Worm (Caenorhabditis elegans) whole organism, L1 larva: ENCODE results near the gene wee-1.1.
A peak's percentile ranks its signal among the peaks of the same experiment; 100 is the strongest.

Source experiments
- Y116A8C.19 ChIP-seq: sonication (generic microtip); optimal IDR thresholded peaks from 2 replicates; lab custom pipeline; 2016; ENCODE audit warnings: missing compliant biosample characterization, missing genetic modification characterization, borderline replicate concordance
- blmp-1 ChIP-seq: fragments of 150-350 bp; optimal IDR thresholded peaks from 2 replicates; lab custom pipeline; 2014; ENCODE audit warnings: missing biosample characterization, missing genetic modification characterization
- ceh-88 ChIP-seq: fragments of 200-800 bp; sonication (Bioruptor generic); IDR thresholded peaks from 2 replicates; pipeline ENCODE4 v1.3.6; 2022; ENCODE audit warnings: missing genetic modification characterization, missing compliant biosample characterization
- dsc-1 ChIP-seq: sonication (generic microtip); optimal IDR thresholded peaks from 2 replicates; lab custom pipeline; 2016; ENCODE audit warnings: mild to moderate bottlenecking, missing genetic modification characterization, missing compliant biosample characterization
- efl-1 ChIP-seq, 4 experiments: fragments of 150-350 bp; optimal IDR thresholded peaks in 3 of 4; peaks in 1 of 4; 1 replicate in 1 of 4; 2 replicates in 3 of 4; lab custom pipeline; 2014; ENCODE audit warnings: missing biosample characterization in 2 of 4, missing genetic modification characterization in 2 of 4, missing genetic modification reagents in 2 of 4
- elt-3 ChIP-seq, 6 experiments: fragments of 150-350 bp in 1 of 6; sonication (generic microtip); optimal IDR thresholded peaks; 2 replicates each; lab custom pipeline; 2017 to 2018; ENCODE audit warnings: missing biosample characterization in 6 of 6, missing genetic modification characterization in 6 of 6, inconsistent platforms in 1 of 6
- fkh-4 ChIP-seq: sonication (generic microtip); optimal IDR thresholded peaks from 2 replicates; lab custom pipeline; 2016; ENCODE audit warnings: missing compliant biosample characterization, missing genetic modification characterization, borderline replicate concordance
- fkh-8 ChIP-seq: sonication (generic microtip); optimal IDR thresholded peaks from 2 replicates; lab custom pipeline; 2016; ENCODE audit warnings: mild to moderate bottlenecking, missing genetic modification characterization, missing compliant biosample characterization
- fos-1 ChIP-seq: fragments of 150-350 bp; optimal IDR thresholded peaks from 2 replicates; lab custom pipeline; 2014; ENCODE audit warnings: missing biosample characterization, missing genetic modification characterization
- grh-1 ChIP-seq: fragments of 200-800 bp; sonication (Bioruptor generic); IDR thresholded peaks from 2 replicates; pipeline ENCODE4 v1.3.6; 2022; ENCODE audit warnings: missing genetic modification reagents, missing genetic modification characterization, missing compliant biosample characterization
- hlh-17 ChIP-seq: fragments of 200-800 bp; sonication (Bioruptor generic); optimal IDR thresholded peaks from 2 replicates; lab custom pipeline; 2018; ENCODE audit warnings: missing genetic modification characterization, mild to moderate bottlenecking, missing compliant biosample characterization, moderate library complexity, borderline replicate concordance
- irx-1 ChIP-seq: sonication (generic microtip); optimal IDR thresholded peaks from 2 replicates; lab custom pipeline; 2016; ENCODE audit warnings: missing genetic modification characterization, missing compliant biosample characterization
- jun-1 ChIP-seq: fragments of 150-350 bp; optimal IDR thresholded peaks from 2 replicates; lab custom pipeline; 2014; ENCODE audit warnings: missing biosample characterization, missing genetic modification reagents, missing genetic modification characterization
- lin-13 ChIP-seq: fragments of 150-350 bp; optimal IDR thresholded peaks from 2 replicates; lab custom pipeline; 2014; ENCODE audit warnings: missing biosample characterization, missing genetic modification reagents, missing genetic modification characterization
- lin-14 ChIP-seq: fragments of 200-800 bp; sonication (Bioruptor generic); optimal IDR thresholded peaks from 2 replicates; lab custom pipeline; 2018; ENCODE audit warnings: mild to moderate bottlenecking, missing genetic modification characterization, moderate library complexity, missing compliant biosample characterization
- lin-15B ChIP-seq: fragments of 150-350 bp; sonication (generic microtip); optimal IDR thresholded peaks from 3 replicates; lab custom pipeline; 2014; ENCODE audit warnings: missing biosample characterization, missing genetic modification characterization
- lin-35 ChIP-seq, 2 experiments: fragments of 150-350 bp; optimal IDR thresholded peaks; 2 replicates each; lab custom pipeline; 2014; ENCODE audit warnings: missing biosample characterization in 2 of 2, missing genetic modification characterization in 2 of 2, missing genetic modification reagents in 2 of 2
- lir-3 ChIP-seq: sonication (generic microtip); optimal IDR thresholded peaks from 2 replicates; lab custom pipeline; 2016; ENCODE audit warnings: mild to moderate bottlenecking, missing genetic modification characterization, moderate library complexity, missing compliant biosample characterization; ENCODE audit not compliant: poor library complexity
- lsy-2 ChIP-seq, 2 experiments: fragments of 150-350 bp; optimal IDR thresholded peaks; 2 replicates each; lab custom pipeline; 2014; ENCODE audit warnings: missing biosample characterization in 2 of 2, missing genetic modification characterization in 2 of 2
- mab-9 ChIP-seq: fragments of 200-800 bp; sonication (Bioruptor generic); IDR thresholded peaks from 2 replicates; pipeline ENCODE4 v1.3.6; 2022; ENCODE audit warnings: missing genetic modification reagents, missing genetic modification characterization, missing compliant biosample characterization
- mef-2 ChIP-seq: fragments of 150-350 bp; optimal IDR thresholded peaks from 2 replicates; lab custom pipeline; 2014; ENCODE audit warnings: missing biosample characterization, missing genetic modification characterization
- nhr-11 ChIP-seq: fragments of 150-350 bp; optimal IDR thresholded peaks from 2 replicates; lab custom pipeline; 2014; ENCODE audit warnings: missing biosample characterization, missing genetic modification characterization
- nhr-12 ChIP-seq: sonication (generic microtip); optimal IDR thresholded peaks from 2 replicates; lab custom pipeline; 2017; ENCODE audit warnings: missing biosample characterization, missing genetic modification characterization
- nhr-19 ChIP-seq: fragments of 200-800 bp; sonication (Bioruptor generic); conservative IDR thresholded peaks from 2 replicates; pipeline ENCODE4 v1.3.6; 2022; ENCODE audit warnings: missing genetic modification characterization, missing compliant biosample characterization
- nhr-20 ChIP-seq: sonication (generic microtip); optimal IDR thresholded peaks from 2 replicates; lab custom pipeline; 2016; ENCODE audit warnings: mild to moderate bottlenecking, missing genetic modification characterization, missing compliant biosample characterization
- nhr-47 ChIP-seq: sonication (generic microtip); optimal IDR thresholded peaks from 2 replicates; lab custom pipeline; 2016; ENCODE audit warnings: mild to moderate bottlenecking, missing genetic modification characterization, moderate library complexity, missing compliant biosample characterization
- nhr-77 ChIP-seq: fragments of 150-350 bp; optimal IDR thresholded peaks from 2 replicates; lab custom pipeline; 2014; ENCODE audit warnings: missing biosample characterization, missing genetic modification characterization
- nhr-85 ChIP-seq: sonication (generic microtip); peaks from one replicate; lab custom pipeline; 2016; ENCODE audit warnings: missing genetic modification characterization, inconsistent platforms, missing compliant biosample characterization
- nhr-90 ChIP-seq: sonication (generic microtip); optimal IDR thresholded peaks from 2 replicates; lab custom pipeline; 2016; ENCODE audit warnings: mild to moderate bottlenecking, missing genetic modification characterization, missing compliant biosample characterization; ENCODE audit not compliant: poor library complexity
- skn-1 ChIP-seq: fragments of 150-350 bp; optimal IDR thresholded peaks from 2 replicates; lab custom pipeline; 2014; ENCODE audit warnings: missing biosample characterization, missing genetic modification characterization
- sup-37 ChIP-seq: fragments of 200-800 bp; sonication (Bioruptor generic); optimal IDR thresholded peaks from 2 replicates; lab custom pipeline; 2018; ENCODE audit warnings: mild to moderate bottlenecking, missing genetic modification characterization, missing compliant biosample characterization
- unc-130 ChIP-seq: fragments of 150-350 bp; optimal IDR thresholded peaks from 2 replicates; lab custom pipeline; 2017; ENCODE audit warnings: missing biosample characterization, missing genetic modification characterization, inconsistent platforms
- unc-62 ChIP-seq: fragments of 150-350 bp; optimal IDR thresholded peaks from 2 replicates; lab custom pipeline; 2014; ENCODE audit warnings: missing biosample characterization, missing genetic modification reagents, missing genetic modification characterization
- unc-86 ChIP-seq: sonication (generic microtip); optimal IDR thresholded peaks from 2 replicates; lab custom pipeline; 2016; ENCODE audit warnings: missing genetic modification characterization, missing compliant biosample characterization
- unc-98 ChIP-seq: fragments of 200-800 bp; sonication (Bioruptor generic); IDR thresholded peaks from 2 replicates; pipeline ENCODE4 v1.3.6; 2022; ENCODE audit warnings: missing genetic modification characterization, missing compliant biosample characterization
- vab-15 ChIP-seq: sonication (generic microtip); optimal IDR thresholded peaks from 2 replicates; lab custom pipeline; 2017; ENCODE audit warnings: missing genotype, mild to moderate bottlenecking, missing genetic modification characterization, missing compliant biosample characterization
- zip-4 ChIP-seq: fragments of 200-800 bp; sonication (Bioruptor generic); optimal IDR thresholded peaks from 2 replicates; lab custom pipeline; 2018; ENCODE audit warnings: mild to moderate bottlenecking, missing genetic modification characterization, moderate library complexity, missing compliant biosample characterization
- ztf-11 ChIP-seq, 2 experiments: sonication (generic microtip); optimal IDR thresholded peaks; 2 replicates each; lab custom pipeline; 2016 to 2017; ENCODE audit warnings: missing genetic modification characterization in 2 of 2, missing biosample characterization in 1 of 2, missing compliant biosample characterization in 1 of 2
- ztf-4 ChIP-seq: fragments of 150-350 bp; optimal IDR thresholded peaks from 2 replicates; lab custom pipeline; 2014; ENCODE audit warnings: missing biosample characterization, missing genetic modification characterization

The wee-1.1 gene

ce11 chrII:9556582-9556981 is 26.8 kb downstream of the wee-1.1 start:
- no peak for TF ChIP-seq lin-14
- TF ChIP-seq ztf-4, result no peak
- no peak for TF ChIP-seq nhr-11 (tag; lab: Kevin White, UChicago)
- no peak for TF ChIP-seq dsc-1
- no peak for TF ChIP-seq unc-130 (tag; lab: Kevin White, UChicago)
- TF ChIP-seq lsy-2 (tag; optimal IDR thresholded peaks at IDR 0.05; lab: Kevin White, UChicago), result no peak
- TF ChIP-seq mef-2 (tag; lab: Kevin White, UChicago), result no peak
- TF ChIP-seq irx-1 (tag; lab: Kevin White, UChicago), result no peak
- TF ChIP-seq lin-13 (GFP tag; lab: Kevin White, UChicago), result no peak
- no peak for TF ChIP-seq skn-1 (tag; lab: Kevin White, UChicago)
- no peak for TF ChIP-seq Y116A8C.19 (tag; lab: Kevin White, UChicago)
- TF ChIP-seq nhr-19, result no peak
- TF ChIP-seq vab-15 (tag; lab: Kevin White, UChicago), result no peak

- no peak for TF ChIP-seq zip-4 (GFP tag; lab: Kevin White, UChicago)
- TF ChIP-seq nhr-20 (tag; lab: Kevin White, UChicago), result peak; percentile 9
- TF ChIP-seq blmp-1, result peak; percentile 79
- peak; percentile 49 for TF ChIP-seq unc-130 (tag; lab: Kevin White, UChicago)
- TF ChIP-seq mef-2 (tag; lab: Kevin White, UChicago), result no peak
- no peak for TF ChIP-seq nhr-90 (tag; lab: Kevin White, UChicago)
- no peak for TF ChIP-seq lir-3 (tag; lab: Kevin White, UChicago)
- peak; percentile 45 for TF ChIP-seq lin-14
- TF ChIP-seq nhr-77 (tag; lab: Kevin White, UChicago), result no peak
- TF ChIP-seq unc-62, result no peak
- TF ChIP-seq grh-1 (GFP tag; lab: Robert Waterston, UW), result peak; percentile 43; the same call in 1 of the 2 replicates
- TF ChIP-seq efl-1 (optimal IDR thresholded peaks at IDR 0.05; lab: Kevin White, UChicago), result no peak
- no peak for TF ChIP-seq efl-1 (GFP tag; optimal IDR thresholded peaks at IDR 0.05 in 1 of 2; lab: Kevin White, UChicago)
- no peak for TF ChIP-seq Y116A8C.19 (tag; lab: Kevin White, UChicago)
- peak in 1 of 2 experiments; percentile 25 for TF ChIP-seq lin-35 (GFP tag; optimal IDR thresholded peaks at IDR 0.05; lab: Kevin White, UChicago)
- peak; percentile 77 for TF ChIP-seq nhr-85
- TF ChIP-seq sup-37, result no peak
- TF ChIP-seq hlh-17 (GFP tag; lab: Kevin White, UChicago), result no peak
- TF ChIP-seq elt-3 (tag; optimal IDR thresholded peaks at IDR 0.05; lab: Kevin White, UChicago), result peak in 1 of 6 experiments; percentile 29
- TF ChIP-seq fkh-8, result no peak
- no peak for TF ChIP-seq nhr-47
These were observed 28.3 kb downstream of the wee-1.1 start, which contains the start of gene F35H8.2 for ce11 chrII:9554925-9555553. Gene F35H8.2, plus strand, starts transcription at chrII:9555503.

ce11 chrII:9553179-9553578 is 30.2 kb downstream of the wee-1.1 start, which contains the start of gene F35H8.1:
Gene F35H8.1, minus strand, starts transcription at chrII:9553279.
- TF ChIP-seq mab-9 (GFP tag; lab: Robert Waterston, UW), result no peak
- TF ChIP-seq unc-98 (GFP tag; lab: Robert Waterston, UW), result no peak
- TF ChIP-seq jun-1 (tag; lab: Kevin White, UChicago), result no peak
- no peak for TF ChIP-seq fkh-4 (tag; lab: Kevin White, UChicago)
- TF ChIP-seq lin-15B (tag; lab: Kevin White, UChicago), result no peak
- no peak for TF ChIP-seq ceh-88 (GFP tag; lab: Robert Waterston, UW)
- TF ChIP-seq nhr-12 (tag; lab: Kevin White, UChicago), result no peak
- no peak for TF ChIP-seq ztf-11 (tag; optimal IDR thresholded peaks at IDR 0.05; lab: Kevin White, UChicago)
- no peak for TF ChIP-seq lsy-2 (tag; optimal IDR thresholded peaks at IDR 0.05; lab: Kevin White, UChicago)
- TF ChIP-seq unc-86 (tag; lab: Kevin White, UChicago), result no peak
- no peak for TF ChIP-seq lin-14
- no peak for TF ChIP-seq nhr-85
- TF ChIP-seq fos-1 (tag; lab: Kevin White, UChicago), result no peak
